Worm (Caenorhabditis elegans) whole organism, L4 larva: Measurements from ENCODE around the gene capg-2.
A peak's percentile ranks its signal among the peaks of the same experiment; 100 is the strongest.

Source experiments
- D1046.2 ChIP-seq: fragments of 200-800 bp; sonication (Bioruptor generic); IDR thresholded peaks from 2 replicates; pipeline ENCODE4 v1.3.6; 2022; ENCODE audit warnings: missing genetic modification characterization, missing compliant biosample characterization
- F49E8.2 ChIP-seq: sonication (generic microtip); optimal IDR thresholded peaks from 2 replicates; lab custom pipeline; 2016; ENCODE audit warnings: missing compliant biosample characterization, mild to moderate bottlenecking, missing genetic modification characterization, borderline replicate concordance
- R02D3.7 ChIP-seq: fragments of 150-350 bp; sonication (generic microtip); optimal IDR thresholded peaks from 3 replicates; lab custom pipeline; 2014; ENCODE audit warnings: missing biosample characterization, missing genetic modification characterization
- T20F7.1 ChIP-seq: fragments of 200-800 bp; sonication (Bioruptor generic); optimal IDR thresholded peaks from 2 replicates; lab custom pipeline; 2018; ENCODE audit warnings: mild to moderate bottlenecking, missing genetic modification characterization, missing compliant biosample characterization
- Y48G9A.11 ChIP-seq: fragments of 200-800 bp; sonication (Bioruptor generic); IDR thresholded peaks from 2 replicates; pipeline ENCODE4 v1.3.6; 2022; ENCODE audit warnings: missing genetic modification reagents, missing genetic modification characterization, missing compliant biosample characterization
- aha-1 ChIP-seq: fragments of 150-350 bp; peaks from one replicate; lab custom pipeline; 2014; ENCODE audit warnings: missing biosample characterization, missing genetic modification characterization
- attf-4 ChIP-seq: sonication (generic microtip); optimal IDR thresholded peaks from 3 replicates; lab custom pipeline; 2017; ENCODE audit warnings: missing biosample characterization, missing genetic modification characterization
- ceh-32 ChIP-seq: sonication (generic microtip); optimal IDR thresholded peaks from 2 replicates; lab custom pipeline; 2016; ENCODE audit warnings: mild to moderate bottlenecking, missing genetic modification characterization, missing compliant biosample characterization; ENCODE audit not compliant: poor library complexity
- ceh-44 ChIP-seq: fragments of 200-800 bp; sonication (Bioruptor generic); IDR thresholded peaks from 2 replicates; pipeline ENCODE4 v1.3.6; 2022; ENCODE audit warnings: missing genetic modification reagents, missing genetic modification characterization, missing compliant biosample characterization
- ceh-82 ChIP-seq: sonication (generic microtip); optimal IDR thresholded peaks from 2 replicates; lab custom pipeline; 2017; ENCODE audit warnings: missing biosample characterization, missing genetic modification characterization
- ces-1 ChIP-seq: fragments of 150-350 bp; sonication (generic microtip); optimal IDR thresholded peaks from 4 replicates; lab custom pipeline; 2014; ENCODE audit warnings: missing biosample characterization, missing genetic modification reagents, missing genetic modification characterization
- ctbp-1 ChIP-seq: fragments of 200-800 bp; sonication (Bioruptor generic); IDR thresholded peaks from 2 replicates; pipeline ENCODE4 v1.3.6; 2022; ENCODE audit warnings: missing genetic modification reagents, missing genetic modification characterization, missing compliant biosample characterization
- daf-12 ChIP-seq: fragments of 150-350 bp; optimal IDR thresholded peaks from 2 replicates; lab custom pipeline; 2014; ENCODE audit warnings: missing biosample characterization, missing genetic modification reagents, missing genetic modification characterization
- daf-19 ChIP-seq: fragments of 200-800 bp; sonication (Bioruptor generic); conservative IDR thresholded peaks from 2 replicates; pipeline ENCODE4 v1.3.6; 2022; ENCODE audit warnings: missing genetic modification characterization, missing compliant biosample characterization
- dmd-8 ChIP-seq: fragments of 200-800 bp; sonication (Bioruptor generic); IDR thresholded peaks from 2 replicates; pipeline ENCODE4 v1.3.6; 2022; ENCODE audit warnings: missing genetic modification characterization, missing compliant biosample characterization
- dmd-9 ChIP-seq: fragments of 200-800 bp; sonication (Bioruptor generic); IDR thresholded peaks from 2 replicates; pipeline ENCODE4 v1.3.6; 2022; ENCODE audit warnings: missing genetic modification reagents, missing genetic modification characterization, missing compliant biosample characterization
- egl-43 ChIP-seq: fragments of 200-800 bp; sonication (Bioruptor generic); IDR thresholded peaks from 2 replicates; pipeline ENCODE4 v1.3.6; 2022; ENCODE audit warnings: missing genetic modification reagents, missing genetic modification characterization, missing compliant biosample characterization
- fos-1 ChIP-seq: fragments of 150-350 bp; optimal IDR thresholded peaks from 2 replicates; lab custom pipeline; 2014; ENCODE audit warnings: missing biosample characterization, missing genetic modification characterization
- hlh-11 ChIP-seq: fragments of 200-800 bp; sonication (Bioruptor generic); optimal IDR thresholded peaks from 2 replicates; lab custom pipeline; 2018; ENCODE audit warnings: mild to moderate bottlenecking, missing genetic modification characterization, missing compliant biosample characterization
- hmg-1.1 ChIP-seq: fragments of 200-800 bp; sonication (Bioruptor generic); IDR thresholded peaks from 2 replicates; pipeline ENCODE4 v1.3.6; 2022; ENCODE audit warnings: missing genetic modification reagents, missing genetic modification characterization, missing compliant biosample characterization
- lim-7 ChIP-seq: fragments of 200-800 bp; sonication (Bioruptor generic); IDR thresholded peaks from 2 replicates; pipeline ENCODE4 v1.3.6; 2022; ENCODE audit warnings: missing genetic modification characterization, missing compliant biosample characterization
- lin-1 ChIP-seq: fragments of 200-800 bp; sonication (Bioruptor generic); IDR thresholded peaks from 2 replicates; pipeline ENCODE4 v1.3.6; 2022; ENCODE audit warnings: missing genetic modification reagents, missing genetic modification characterization, missing compliant biosample characterization
- lin-13 ChIP-seq: fragments of 150-350 bp; optimal IDR thresholded peaks from 2 replicates; lab custom pipeline; 2014; ENCODE audit warnings: missing biosample characterization, missing genetic modification reagents, missing genetic modification characterization
- lin-15B ChIP-seq: fragments of 150-350 bp; sonication (generic microtip); optimal IDR thresholded peaks from 3 replicates; lab custom pipeline; 2014; ENCODE audit warnings: missing biosample characterization, missing genetic modification characterization
- lin-29 ChIP-seq: fragments of 200-800 bp; sonication (Bioruptor generic); IDR thresholded peaks from 2 replicates; pipeline ENCODE4 v1.3.6; 2022; ENCODE audit warnings: missing genetic modification reagents, missing genetic modification characterization, missing compliant biosample characterization
- lin-39 ChIP-seq: fragments of 150-350 bp; optimal IDR thresholded peaks from 2 replicates; lab custom pipeline; 2014; ENCODE audit warnings: missing biosample characterization, missing genetic modification reagents, missing genetic modification characterization
- lsy-2 ChIP-seq, 2 experiments: fragments of 150-350 bp in 1 of 2; sonication (generic microtip) in 1 of 2; optimal IDR thresholded peaks; 2 replicates each; lab custom pipeline; 2014 to 2017; ENCODE audit warnings: missing biosample characterization in 2 of 2, missing genetic modification characterization in 2 of 2
- madf-9 ChIP-seq: fragments of 200-800 bp; sonication (Bioruptor generic); conservative IDR thresholded peaks from 2 replicates; pipeline ENCODE4 v1.3.6; 2022; ENCODE audit warnings: missing genetic modification reagents, missing genetic modification characterization, missing compliant biosample characterization
- mdl-1 ChIP-seq, 2 experiments: fragments of 150-350 bp in 1 of 2; sonication (generic microtip) in 1 of 2; optimal IDR thresholded peaks; 2 replicates each; lab custom pipeline; 2014 to 2017; ENCODE audit warnings: missing biosample characterization in 2 of 2, missing genetic modification characterization in 2 of 2
- mdt-29 ChIP-seq: fragments of 200-800 bp; sonication (Bioruptor generic); IDR thresholded peaks from 2 replicates; pipeline ENCODE4 v1.3.6; 2022; ENCODE audit warnings: missing genetic modification reagents, missing genetic modification characterization, missing compliant biosample characterization
- mes-2 ChIP-seq: sonication (generic microtip); optimal IDR thresholded peaks from 2 replicates; lab custom pipeline; 2016; ENCODE audit warnings: missing genotype, mild to moderate bottlenecking, missing genetic modification characterization, missing compliant biosample characterization; ENCODE audit not compliant: poor library complexity, severe bottlenecking
- mxl-3 ChIP-seq: fragments of 200-800 bp; sonication (Bioruptor generic); optimal IDR thresholded peaks from 2 replicates; lab custom pipeline; 2018; ENCODE audit warnings: mild to moderate bottlenecking, missing genetic modification characterization, missing compliant biosample characterization
- nhr-10 ChIP-seq: fragments of 150-350 bp; optimal IDR thresholded peaks from 2 replicates; lab custom pipeline; 2014; ENCODE audit warnings: missing biosample characterization, missing genetic modification characterization
- nhr-111 ChIP-seq: fragments of 200-800 bp; sonication (Bioruptor generic); optimal IDR thresholded peaks from 2 replicates; lab custom pipeline; 2018; ENCODE audit warnings: mild to moderate bottlenecking, missing genetic modification characterization, missing compliant biosample characterization
- nhr-25 ChIP-seq: sonication (generic microtip); optimal IDR thresholded peaks from 2 replicates; lab custom pipeline; 2017; ENCODE audit warnings: missing genetic modification characterization, mild to moderate bottlenecking, missing compliant biosample characterization, antibody characterized with exemption, moderate library complexity, borderline replicate concordance; ENCODE audit not compliant: insufficient read depth
- nhr-28 ChIP-seq: fragments of 150-350 bp; optimal IDR thresholded peaks from 2 replicates; lab custom pipeline; 2014; ENCODE audit warnings: missing biosample characterization, missing genetic modification characterization
- nhr-42 ChIP-seq: fragments of 200-800 bp; sonication (Bioruptor generic); IDR thresholded peaks from 2 replicates; pipeline ENCODE4 v1.3.6; 2022; ENCODE audit warnings: missing genetic modification characterization, missing compliant biosample characterization
- nhr-48 ChIP-seq: sonication (generic microtip); optimal IDR thresholded peaks from 2 replicates; lab custom pipeline; 2016; ENCODE audit warnings: mild to moderate bottlenecking, missing genetic modification characterization, missing compliant biosample characterization
- pha-4 ChIP-seq, 2 experiments: fragments of 150-350 bp in 1 of 2; fragments of 200-800 bp in 1 of 2; sonication (Bioruptor generic) in 1 of 2; IDR thresholded peaks in 1 of 2; optimal IDR thresholded peaks in 1 of 2; 2 replicates each; pipeline versions ENCODE4 v1.3.6 to Lab custom; 2014 to 2022; ENCODE audit warnings: missing genetic modification characterization in 2 of 2, missing genetic modification reagents in 2 of 2, missing biosample characterization in 1 of 2, missing compliant biosample characterization in 1 of 2
- rbr-2 ChIP-seq: sonication (generic microtip); optimal IDR thresholded peaks from 2 replicates; lab custom pipeline; 2016; ENCODE audit warnings: missing genotype, missing genetic modification characterization, missing compliant biosample characterization
- sdz-12 ChIP-seq: fragments of 200-800 bp; sonication (Bioruptor generic); optimal IDR thresholded peaks from 2 replicates; lab custom pipeline; 2018; ENCODE audit warnings: mild to moderate bottlenecking, missing genetic modification characterization, missing compliant biosample characterization
- snpc-1.2 ChIP-seq: fragments of 200-800 bp; sonication (Bioruptor generic); IDR thresholded peaks from 2 replicates; pipeline ENCODE4 v1.3.6; 2022; ENCODE audit warnings: missing genetic modification reagents, missing genetic modification characterization, missing compliant biosample characterization
- snpc-4 ChIP-seq: fragments of 150-350 bp; optimal IDR thresholded peaks from 2 replicates; lab custom pipeline; 2014; ENCODE audit warnings: missing biosample characterization, missing genetic modification characterization
- tra-1 ChIP-seq: fragments of 200-800 bp; sonication (Bioruptor generic); IDR thresholded peaks from 2 replicates; pipeline ENCODE4 v1.3.6; 2022; ENCODE audit warnings: missing genetic modification reagents, missing genetic modification characterization, missing compliant biosample characterization
- unc-130 ChIP-seq: sonication (generic microtip); optimal IDR thresholded peaks from 2 replicates; lab custom pipeline; 2016; ENCODE audit warnings: missing genetic modification reagents, missing genetic modification characterization, missing compliant biosample characterization
- unc-62 ChIP-seq, 3 experiments: fragments of 150-350 bp in 1 of 3; sonication (generic microtip); optimal IDR thresholded peaks in 2 of 3; peaks in 1 of 3; 1 replicate in 1 of 3; 2 replicates in 2 of 3; lab custom pipeline; 2014 to 2017; ENCODE audit warnings: missing biosample characterization in 3 of 3, missing genetic modification characterization in 3 of 3, missing genetic modification reagents in 3 of 3, missing genotype in 1 of 3
- vab-7 ChIP-seq: fragments of 200-800 bp; sonication (Bioruptor generic); IDR thresholded peaks from 2 replicates; pipeline ENCODE4 v1.3.6; 2022; ENCODE audit warnings: missing genetic modification reagents, missing genetic modification characterization, missing compliant biosample characterization
- zfp-2 ChIP-seq: sonication (generic microtip); optimal IDR thresholded peaks from 2 replicates; lab custom pipeline; 2016; ENCODE audit warnings: mild to moderate bottlenecking, missing genetic modification characterization, missing compliant biosample characterization
- ztf-11 ChIP-seq: fragments of 150-350 bp; optimal IDR thresholded peaks from 2 replicates; lab custom pipeline; 2014; ENCODE audit warnings: missing biosample characterization, missing genetic modification characterization
- ztf-7 ChIP-seq: fragments of 150-350 bp; optimal IDR thresholded peaks from 2 replicates; lab custom pipeline; 2014; ENCODE audit warnings: missing biosample characterization, missing genetic modification characterization

Gene capg-2

ce11 chrV:12301985-12302591 is 30.4 kb downstream of the capg-2 start, which contains the start of the genes frm-7 and F55C5.17:
frm-7 (plus strand) TSS chrV:12302484.
F55C5.17 (plus strand) TSS chrV:12302541.
- no peak for TF ChIP-seq mxl-3 (GFP tag; lab: Kevin White, UChicago)
- TF ChIP-seq mdl-1 (tag; optimal IDR thresholded peaks at IDR 0.05; lab: Kevin White, UChicago), result no peak
- no peak for TF ChIP-seq madf-9 (GFP tag; lab: Robert Waterston, UW)
- no peak for TF ChIP-seq rbr-2 (tag; lab: Kevin White, UChicago)
- no peak for TF ChIP-seq snpc-1.2 (GFP tag; lab: Robert Waterston, UW)
- no peak for TF ChIP-seq nhr-111 (GFP tag; lab: Kevin White, UChicago)
- peak; percentile 60 for TF ChIP-seq T20F7.1
- no peak for TF ChIP-seq nhr-42 (GFP tag; lab: Robert Waterston, UW)
- TF ChIP-seq egl-43, result no peak
- TF ChIP-seq lin-13 (GFP tag; lab: Kevin White, UChicago), result no peak
- no peak for TF ChIP-seq dmd-9 (GFP tag; lab: Robert Waterston, UW)
- no peak for TF ChIP-seq attf-4 (tag; lab: Kevin White, UChicago)
- no peak for TF ChIP-seq sdz-12 (GFP tag; lab: Kevin White, UChicago)
- peak; percentile 15; the same call in 1 of the 2 replicates for TF ChIP-seq lim-7 (GFP tag; lab: Robert Waterston, UW)
- TF ChIP-seq F49E8.2 (tag; lab: Kevin White, UChicago), result no peak
- TF ChIP-seq tra-1 (GFP tag; lab: Robert Waterston, UW), result no peak
- TF ChIP-seq nhr-10 (tag; lab: Kevin White, UChicago), result no peak
- no peak; the same call in 1 of the 2 replicates for TF ChIP-seq pha-4 (GFP tag; IDR thresholded peaks at IDR 0.05; lab: Robert Waterston, UW)
- TF ChIP-seq pha-4 (tag; optimal IDR thresholded peaks at IDR 0.05; lab: Kevin White, UChicago), result no peak
- TF ChIP-seq zfp-2 (tag; lab: Kevin White, UChicago), result no peak
- TF ChIP-seq snpc-4 (tag; lab: Kevin White, UChicago), result no peak
- TF ChIP-seq ztf-11 (tag; lab: Kevin White, UChicago), result no peak
- TF ChIP-seq Y48G9A.11, result no peak
- TF ChIP-seq lin-39, result no peak
- TF ChIP-seq mdt-29 (GFP tag; lab: Robert Waterston, UW), result peak; percentile 64
- TF ChIP-seq daf-12 (tag; lab: Kevin White, UChicago), result no peak
- TF ChIP-seq ctbp-1 (GFP tag; lab: Robert Waterston, UW), result no peak
- TF ChIP-seq unc-130 (GFP tag; lab: Kevin White, UChicago), result no peak
- no peak for TF ChIP-seq ces-1 (GFP tag; lab: Kevin White, UChicago)
- no peak for TF ChIP-seq nhr-25 (tag; lab: Kevin White, UChicago)
- no peak for TF ChIP-seq unc-62 (GFP tag; optimal IDR thresholded peaks at IDR 0.05 in 1 of 2; lab: Kevin White, UChicago)
- no peak for TF ChIP-seq unc-62 (tag; optimal IDR thresholded peaks at IDR 0.05; lab: Kevin White, UChicago)
- no peak for TF ChIP-seq ceh-32 (tag; lab: Kevin White, UChicago)
- no peak for TF ChIP-seq ceh-44 (GFP tag; lab: Robert Waterston, UW)
- TF ChIP-seq lin-1, result no peak
- no peak for TF ChIP-seq vab-7 (GFP tag; lab: Robert Waterston, UW)
- TF ChIP-seq D1046.2 (GFP tag; lab: Robert Waterston, UW), result no peak
- no peak for TF ChIP-seq fos-1
- no peak for TF ChIP-seq lin-15B (tag; lab: Kevin White, UChicago)
- no peak for TF ChIP-seq R02D3.7 (tag; lab: Kevin White, UChicago)
- no peak for TF ChIP-seq hmg-1.1
- TF ChIP-seq ztf-7 (tag; lab: Kevin White, UChicago), result no peak
- no peak for TF ChIP-seq daf-19 (GFP tag; lab: Robert Waterston, UW)
- no peak for TF ChIP-seq dmd-8
- peak; percentile 73 for TF ChIP-seq hlh-11 (tag; lab: Kevin White, UChicago)
- peak; percentile 17 for TF ChIP-seq aha-1 (tag; lab: Kevin White, UChicago)
- no peak for TF ChIP-seq lin-29
- peak; percentile 19 for TF ChIP-seq nhr-28 (tag; lab: Kevin White, UChicago)
- no peak for TF ChIP-seq mes-2 (tag; lab: Kevin White, UChicago)
- peak; percentile 26 for TF ChIP-seq nhr-48 (tag; lab: Kevin White, UChicago)
- TF ChIP-seq lsy-2 (tag; optimal IDR thresholded peaks at IDR 0.05; lab: Kevin White, UChicago), result no peak
- no peak for TF ChIP-seq ceh-82 (tag; lab: Kevin White, UChicago)
